Worm (Caenorhabditis elegans) whole organism, mixed stage, embryonic: ENCODE data around the gene his-5.

Experiments used
- ceh-39 ChIP-seq: fragments of 150-350 bp; optimal IDR thresholded peaks from 2 replicates; lab custom pipeline; 2014; ENCODE audit warnings: missing biosample characterization, missing genetic modification characterization
- nhr-237 ChIP-seq: fragments of 150-350 bp; optimal IDR thresholded peaks from 2 replicates; lab custom pipeline; 2014; ENCODE audit warnings: missing biosample characterization, missing genetic modification characterization
- nhr-28 ChIP-seq: fragments of 150-350 bp; optimal IDR thresholded peaks from 2 replicates; lab custom pipeline; 2014; ENCODE audit warnings: missing biosample characterization, missing genetic modification characterization
- pha-4 ChIP-seq: fragments of 150-350 bp; optimal IDR thresholded peaks from 2 replicates; lab custom pipeline; 2018; ENCODE audit warnings: missing biosample characterization, missing genetic modification reagents, missing genetic modification characterization
- snpc-4 ChIP-seq: fragments of 150-350 bp; optimal IDR thresholded peaks from 2 replicates; lab custom pipeline; 2014; ENCODE audit warnings: missing biosample characterization, missing genetic modification characterization
- ztf-11 ChIP-seq: fragments of 150-350 bp; optimal IDR thresholded peaks from 2 replicates; lab custom pipeline; 2014; ENCODE audit warnings: missing biosample characterization, missing genetic modification characterization

- no peak for TF ChIP-seq pha-4
- no peak for TF ChIP-seq nhr-237
- no peak for TF ChIP-seq ztf-11 (tag; lab: Kevin White, UChicago)
- TF ChIP-seq ceh-39 (tag; lab: Kevin White, UChicago): no peak
- TF ChIP-seq snpc-4 (tag; lab: Kevin White, UChicago): no peak
- TF ChIP-seq nhr-28: no peak
Measured at ce11 chrV:8552460-8552859, 17.4 kb downstream of the his-5 start, which contains the start of gene acr-15.
